Worm (Caenorhabditis elegans) whole organism, mixed stage, embryonic: Measurements from ENCODE around the gene F01D5.1.

Experiments used
- M03D4.4 ChIP-seq: sonication (generic microtip); optimal IDR thresholded peaks from 2 replicates; lab custom pipeline; 2017; ENCODE audit warnings: mild to moderate bottlenecking, missing genetic modification characterization, missing compliant biosample characterization
- blmp-1 ChIP-seq: fragments of 150-350 bp; optimal IDR thresholded peaks from 2 replicates; lab custom pipeline; 2014; ENCODE audit warnings: missing biosample characterization, missing genetic modification characterization
- ceh-43 ChIP-seq: fragments of 200-800 bp; sonication (Bioruptor generic); optimal IDR thresholded peaks from 2 replicates; lab custom pipeline; 2018; ENCODE audit warnings: mild to moderate bottlenecking, missing genetic modification characterization, moderate library complexity, missing compliant biosample characterization
- ceh-83 ChIP-seq: fragments of 200-800 bp; sonication (Bioruptor generic); optimal IDR thresholded peaks from 2 replicates; lab custom pipeline; 2018; ENCODE audit warnings: mild to moderate bottlenecking, missing genetic modification characterization, missing compliant biosample characterization
- cnd-1 ChIP-seq: fragments of 200-800 bp; sonication (Bioruptor generic); optimal IDR thresholded peaks from 2 replicates; lab custom pipeline; 2018; ENCODE audit warnings: mild to moderate bottlenecking, missing genetic modification characterization, missing compliant biosample characterization
- drap-1 ChIP-seq: fragments of 200-800 bp; sonication (Bioruptor generic); optimal IDR thresholded peaks from 3 replicates; lab custom pipeline; 2018; ENCODE audit warnings: mild to moderate bottlenecking, missing genetic modification characterization, missing compliant biosample characterization
- elt-1 ChIP-seq: sonication (generic microtip); optimal IDR thresholded peaks from 2 replicates; lab custom pipeline; 2017; ENCODE audit warnings: missing genetic modification characterization, mild to moderate bottlenecking, missing compliant biosample characterization, antibody characterized with exemption, moderate library complexity, borderline replicate concordance; ENCODE audit not compliant: insufficient read depth
- elt-3 ChIP-seq: fragments of 150-350 bp; optimal IDR thresholded peaks from 2 replicates; lab custom pipeline; 2014; ENCODE audit warnings: missing biosample characterization, missing genetic modification characterization
- hlh-1 ChIP-seq: fragments of 150-350 bp; optimal IDR thresholded peaks from 2 replicates; lab custom pipeline; 2014; ENCODE audit warnings: missing biosample characterization, missing genetic modification reagents, missing genetic modification characterization
- lin-13 ChIP-seq: fragments of 150-350 bp; optimal IDR thresholded peaks from 2 replicates; lab custom pipeline; 2014; ENCODE audit warnings: missing biosample characterization, missing genetic modification characterization
- lin-32 ChIP-seq: fragments of 200-800 bp; sonication (Bioruptor generic); optimal IDR thresholded peaks from 2 replicates; lab custom pipeline; 2018; ENCODE audit warnings: mild to moderate bottlenecking, missing genetic modification characterization, missing compliant biosample characterization
- lsy-2 ChIP-seq: fragments of 150-350 bp; optimal IDR thresholded peaks from 2 replicates; lab custom pipeline; 2014; ENCODE audit warnings: missing biosample characterization, missing genetic modification characterization
- mab-5 ChIP-seq: fragments of 150-350 bp; optimal IDR thresholded peaks from 2 replicates; lab custom pipeline; 2014; ENCODE audit warnings: missing biosample characterization, missing genetic modification characterization
- mep-1 ChIP-seq: fragments of 150-350 bp; optimal IDR thresholded peaks from 2 replicates; lab custom pipeline; 2017; ENCODE audit warnings: missing biosample characterization, missing genetic modification reagents, missing genetic modification characterization, inconsistent platforms
- mls-2 ChIP-seq: sonication (generic microtip); optimal IDR thresholded peaks from 2 replicates; lab custom pipeline; 2016; ENCODE audit warnings: mild to moderate bottlenecking, missing genetic modification characterization, moderate library complexity, missing compliant biosample characterization
- nhr-12 ChIP-seq: fragments of 150-350 bp; optimal IDR thresholded peaks from 2 replicates; lab custom pipeline; 2014; ENCODE audit warnings: missing biosample characterization, missing genetic modification characterization
- nhr-2 ChIP-seq: fragments of 150-350 bp; optimal IDR thresholded peaks from 2 replicates; lab custom pipeline; 2014; ENCODE audit warnings: missing biosample characterization, missing genetic modification characterization
- nhr-237 ChIP-seq: fragments of 150-350 bp; optimal IDR thresholded peaks from 2 replicates; lab custom pipeline; 2014; ENCODE audit warnings: missing biosample characterization, missing genetic modification characterization
- nhr-28 ChIP-seq: fragments of 150-350 bp; optimal IDR thresholded peaks from 2 replicates; lab custom pipeline; 2014; ENCODE audit warnings: missing biosample characterization, missing genetic modification characterization
- nhr-76 ChIP-seq: sonication (generic microtip); optimal IDR thresholded peaks from 2 replicates; lab custom pipeline; 2017; ENCODE audit warnings: missing biosample characterization, missing genetic modification characterization
- pha-4 ChIP-seq: fragments of 150-350 bp; optimal IDR thresholded peaks from 2 replicates; lab custom pipeline; 2018; ENCODE audit warnings: missing biosample characterization, missing genetic modification reagents, missing genetic modification characterization
- sem-2 ChIP-seq: fragments of 200-800 bp; sonication (Bioruptor generic); optimal IDR thresholded peaks from 2 replicates; lab custom pipeline; 2018; ENCODE audit warnings: mild to moderate bottlenecking, missing genetic modification characterization, missing compliant biosample characterization
- snpc-4 ChIP-seq: fragments of 150-350 bp; optimal IDR thresholded peaks from 2 replicates; lab custom pipeline; 2014; ENCODE audit warnings: missing biosample characterization, missing genetic modification characterization
- sptf-1 ChIP-seq: sonication (generic microtip); optimal IDR thresholded peaks from 2 replicates; lab custom pipeline; 2017; ENCODE audit warnings: mild to moderate bottlenecking, missing genetic modification characterization, moderate library complexity, missing compliant biosample characterization
- tbx-8 ChIP-seq: fragments of 200-800 bp; sonication (Bioruptor generic); optimal IDR thresholded peaks from 2 replicates; lab custom pipeline; 2018; ENCODE audit warnings: mild to moderate bottlenecking, missing genetic modification characterization, moderate library complexity, missing compliant biosample characterization
- unc-120 ChIP-seq: sonication (generic microtip); optimal IDR thresholded peaks from 2 replicates; lab custom pipeline; 2017; ENCODE audit warnings: missing genetic modification characterization, missing compliant biosample characterization; ENCODE audit not compliant: poor library complexity, severe bottlenecking
- unc-39 ChIP-seq: fragments of 150-350 bp; optimal IDR thresholded peaks from 2 replicates; lab custom pipeline; 2014; ENCODE audit warnings: missing biosample characterization, missing genetic modification characterization
- unc-62 ChIP-seq: fragments of 150-350 bp; optimal IDR thresholded peaks from 2 replicates; lab custom pipeline; 2014; ENCODE audit warnings: missing biosample characterization, missing genetic modification reagents, missing genetic modification characterization
- zip-8 ChIP-seq: fragments of 150-350 bp; optimal IDR thresholded peaks from 2 replicates; lab custom pipeline; 2014; ENCODE audit warnings: missing biosample characterization, missing genetic modification characterization
- ztf-11 ChIP-seq: fragments of 150-350 bp; optimal IDR thresholded peaks from 2 replicates; lab custom pipeline; 2014; ENCODE audit warnings: missing biosample characterization, missing genetic modification characterization

Gene F01D5.1

DNA sequence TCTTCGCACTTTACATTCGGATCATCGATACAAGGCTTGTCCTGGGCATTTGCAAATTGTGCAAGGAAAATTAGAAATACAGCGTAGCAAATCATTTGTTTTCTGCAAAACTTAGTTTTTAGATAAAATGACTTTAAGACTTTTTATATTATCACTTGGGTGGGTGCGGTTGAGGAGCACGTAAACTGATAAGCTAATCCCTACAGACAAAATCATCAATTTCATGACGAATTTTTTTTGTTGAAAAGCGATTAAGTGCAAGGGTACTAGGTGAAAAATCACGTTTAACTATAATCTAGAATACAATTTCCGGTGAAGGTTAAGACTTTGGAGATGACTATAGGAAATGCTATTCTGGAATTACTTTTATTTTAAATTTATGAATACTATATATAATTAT is at the start of gene F01D5.1:
F01D5.1 (minus strand) TSS at position 105 of the 400 bp plus-strand sequence.
- no peak for TF ChIP-seq unc-39 (tag; lab: Kevin White, UChicago)
- no peak for TF ChIP-seq nhr-28 (tag; lab: Kevin White, UChicago)
- no peak for TF ChIP-seq nhr-76 (tag; lab: Kevin White, UChicago)
- no peak for TF ChIP-seq lin-32
- TF ChIP-seq unc-62 (GFP tag; lab: Kevin White, UChicago) = no peak
- TF ChIP-seq ztf-11 (tag; lab: Kevin White, UChicago) = no peak
- TF ChIP-seq elt-1 = no peak
- no peak for TF ChIP-seq tbx-8
- TF ChIP-seq lin-13 (tag; lab: Kevin White, UChicago) = no peak
- no peak for TF ChIP-seq mls-2 (tag; lab: Kevin White, UChicago)

- no peak for TF ChIP-seq ceh-43 (GFP tag; lab: Kevin White, UChicago)
- TF ChIP-seq lin-32 = no peak
- no peak for TF ChIP-seq elt-3 (tag; lab: Kevin White, UChicago)
- TF ChIP-seq unc-39 (tag; lab: Kevin White, UChicago) = no peak
- no peak for TF ChIP-seq mep-1
- TF ChIP-seq snpc-4 (tag; lab: Kevin White, UChicago) = no peak
- no peak for TF ChIP-seq tbx-8
- no peak for TF ChIP-seq cnd-1
- no peak for TF ChIP-seq M03D4.4 (tag; lab: Kevin White, UChicago)
- peak; percentile 33 for TF ChIP-seq blmp-1 (tag; lab: Kevin White, UChicago)
- no peak for TF ChIP-seq lin-13 (tag; lab: Kevin White, UChicago)
- TF ChIP-seq hlh-1 (tag; lab: Kevin White, UChicago) = peak; percentile 5
- no peak for TF ChIP-seq zip-8
- no peak for TF ChIP-seq nhr-2 (tag; lab: Kevin White, UChicago)
- no peak for TF ChIP-seq pha-4 (tag; lab: Kevin White, UChicago)
- no peak for TF ChIP-seq nhr-12 (tag; lab: Kevin White, UChicago)
- TF ChIP-seq sptf-1 (tag; lab: Kevin White, UChicago) = no peak
- TF ChIP-seq, all 35 proteins: peak for 2
Observed at ce11 chrII:14046491-14046890, 49.1 kb upstream of the F01D5.1 start.

DNA sequence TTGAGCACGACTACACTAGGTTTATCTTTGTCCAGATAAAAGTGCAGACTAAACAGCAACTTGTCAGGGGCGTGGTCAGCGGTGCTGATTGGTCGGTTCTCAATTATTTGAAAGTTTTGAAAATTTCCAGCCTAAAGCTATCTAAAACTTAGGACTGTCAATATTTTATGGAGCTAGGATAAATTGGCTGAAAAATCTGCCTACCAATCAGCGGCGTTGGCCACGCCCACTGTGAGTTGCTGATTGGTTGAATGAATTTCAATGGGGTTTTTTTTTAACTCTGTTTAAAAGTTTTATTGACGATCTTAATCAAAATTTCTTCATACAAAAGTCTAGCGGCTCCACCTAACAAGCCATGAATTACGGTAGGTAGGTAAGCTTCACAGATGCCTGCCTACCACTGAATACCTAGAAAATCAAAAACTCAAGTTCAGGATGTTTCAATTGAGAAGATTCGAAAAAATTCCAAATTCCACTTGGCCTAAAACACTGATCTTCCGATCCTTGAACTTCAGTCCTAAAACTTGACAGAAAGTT is 48.6 kb upstream of the F01D5.1 start:
- no peak for TF ChIP-seq unc-39 (tag; lab: Kevin White, UChicago)
- TF ChIP-seq blmp-1 (tag; lab: Kevin White, UChicago) = no peak
- no peak for TF ChIP-seq unc-62 (GFP tag; lab: Kevin White, UChicago)
- no peak for TF ChIP-seq unc-120
- no peak for TF ChIP-seq mls-2 (tag; lab: Kevin White, UChicago)
- no peak for TF ChIP-seq M03D4.4 (tag; lab: Kevin White, UChicago)
- no peak for TF ChIP-seq nhr-12 (tag; lab: Kevin White, UChicago)
- no peak for TF ChIP-seq nhr-2 (tag; lab: Kevin White, UChicago)
- TF ChIP-seq pha-4 (tag; lab: Kevin White, UChicago) = no peak
- TF ChIP-seq hlh-1 (tag; lab: Kevin White, UChicago) = no peak
- TF ChIP-seq drap-1 (GFP tag; lab: Kevin White, UChicago) = no peak
- TF ChIP-seq sptf-1 (tag; lab: Kevin White, UChicago) = no peak
- no peak for TF ChIP-seq mab-5
- TF ChIP-seq lsy-2 (tag; lab: Kevin White, UChicago) = no peak
- no peak for TF ChIP-seq nhr-237 (tag; lab: Kevin White, UChicago)
- no peak for TF ChIP-seq elt-3 (tag; lab: Kevin White, UChicago)
- TF ChIP-seq cnd-1 = no peak
- TF ChIP-seq elt-1 = no peak
- no peak for TF ChIP-seq ceh-83 (GFP tag; lab: Kevin White, UChicago)
- TF ChIP-seq ztf-11 (tag; lab: Kevin White, UChicago) = no peak

DNA sequence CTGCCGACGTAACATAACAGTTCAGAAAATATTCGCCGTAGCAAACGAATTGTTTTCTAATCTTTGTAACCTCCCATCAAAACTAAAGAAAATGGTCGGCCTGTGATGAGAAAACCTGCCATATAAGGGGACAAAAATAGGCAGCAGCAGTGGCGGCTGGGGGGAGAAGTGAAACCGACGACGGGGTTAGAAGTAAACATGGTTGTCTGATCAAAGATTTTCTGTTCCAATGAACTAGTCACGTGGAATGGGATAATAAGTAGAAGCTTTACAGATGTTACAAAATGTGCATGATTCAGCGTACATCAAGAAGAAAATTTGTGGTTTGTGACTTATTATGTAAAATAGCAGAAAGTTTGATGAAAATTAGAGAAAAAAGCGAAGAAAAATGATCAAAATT is 47.9 kb upstream of the F01D5.1 start:
- TF ChIP-seq pha-4 (tag; lab: Kevin White, UChicago) (no peak), mls-2 (tag; lab: Kevin White, UChicago) (no peak), nhr-237 (tag; lab: Kevin White, UChicago) (no peak), nhr-28 (tag; lab: Kevin White, UChicago) (no peak), sem-2 (GFP tag; lab: Kevin White, UChicago) (no peak), lin-32 (no peak), lin-13 (tag; lab: Kevin White, UChicago) (no peak), zip-8 (no peak), blmp-1 (tag; lab: Kevin White, UChicago) (no peak), nhr-76 (tag; lab: Kevin White, UChicago) (no peak), ceh-83 (GFP tag; lab: Kevin White, UChicago) (no peak), M03D4.4 (tag; lab: Kevin White, UChicago) (no peak), sptf-1 (tag; lab: Kevin White, UChicago) (no peak), drap-1 (GFP tag; lab: Kevin White, UChicago) (no peak)
